Fruit fly (Drosophila melanogaster) whole organism, embryonic: ENCODE data around the gene fend.

Source experiments
- Blimp-1 ChIP-seq: fragments of 200-800 bp; sonication (Bioruptor generic); optimal IDR thresholded peaks from 3 replicates; lab custom pipeline; 2018; ENCODE audit warnings: missing biosample characterization, missing genetic modification characterization, mild to moderate bottlenecking, moderate library complexity, missing genetic modification reagents
- CG10274 ChIP-seq: fragments of 200-800 bp; sonication (Bioruptor generic); optimal IDR thresholded peaks from 3 replicates; lab custom pipeline; 2017; ENCODE audit warnings: missing biosample characterization, mild to moderate bottlenecking, missing genetic modification characterization
- CG10654 ChIP-seq: fragments of 200-800 bp; sonication (Bioruptor generic); optimal IDR thresholded peaks from 2 replicates; lab custom pipeline; 2016; ENCODE audit warnings: missing biosample characterization, missing genetic modification characterization
- CG12942 ChIP-seq: fragments of 200-800 bp; sonication (Bioruptor generic); optimal IDR thresholded peaks from 3 replicates; lab custom pipeline; 2016; ENCODE audit warnings: missing biosample characterization, missing genetic modification characterization
- CG14050 ChIP-seq: fragments of 200-800 bp; sonication (Bioruptor generic); IDR thresholded peaks from 3 replicates; pipeline ENCODE4 v1.3.6; 2022; ENCODE audit warnings: missing biosample characterization, missing genetic modification characterization
- CG15011 ChIP-seq: fragments of 200-800 bp; sonication (Bioruptor generic); optimal IDR thresholded peaks from 3 replicates; lab custom pipeline; 2018; ENCODE audit warnings: missing biosample characterization, mild to moderate bottlenecking, missing genetic modification characterization
- CG1602 ChIP-seq: fragments of 200-800 bp; sonication (Bioruptor generic); optimal IDR thresholded peaks from 3 replicates; lab custom pipeline; 2016; ENCODE audit warnings: missing biosample characterization, missing genetic modification characterization
- CG1603 ChIP-seq: fragments of 200-800 bp; sonication (Bioruptor generic); optimal IDR thresholded peaks from 2 replicates; lab custom pipeline; 2019; ENCODE audit warnings: missing biosample characterization, mild to moderate bottlenecking, missing genetic modification characterization, moderate library complexity
- CG1647 ChIP-seq: fragments of 200-800 bp; sonication (Bioruptor generic); optimal IDR thresholded peaks from 3 replicates; lab custom pipeline; 2016; ENCODE audit warnings: missing biosample characterization, missing genetic modification characterization
- CG17385 ChIP-seq: fragments of 200-800 bp; sonication (Bioruptor generic); optimal IDR thresholded peaks from 3 replicates; lab custom pipeline; 2018; ENCODE audit warnings: missing biosample characterization, mild to moderate bottlenecking, missing genetic modification characterization
- CG17829 ChIP-seq: fragments of 200-800 bp; optimal IDR thresholded peaks from 2 replicates; lab custom pipeline; 2019; ENCODE audit warnings: missing biosample characterization, mild to moderate bottlenecking, missing genetic modification characterization, moderate library complexity
- CG18619 ChIP-seq: fragments of 200-800 bp; sonication (Bioruptor generic); optimal IDR thresholded peaks from 3 replicates; lab custom pipeline; 2017; ENCODE audit warnings: missing biosample characterization, mild to moderate bottlenecking, missing genetic modification characterization
- CG2712 ChIP-seq: fragments of 200-800 bp; optimal IDR thresholded peaks from 3 replicates; lab custom pipeline; 2019; ENCODE audit warnings: missing biosample characterization, mild to moderate bottlenecking, missing genetic modification characterization, moderate library complexity
- CG30020 ChIP-seq: fragments of 200-800 bp; optimal IDR thresholded peaks from 2 replicates; lab custom pipeline; 2019; ENCODE audit warnings: missing biosample characterization, mild to moderate bottlenecking, missing genetic modification characterization, moderate library complexity
- CG3995 ChIP-seq: fragments of 200-800 bp; sonication (Bioruptor generic); optimal IDR thresholded peaks from 3 replicates; lab custom pipeline; 2016; ENCODE audit warnings: missing biosample characterization, missing genetic modification characterization
- CG4820 ChIP-seq: fragments of 200-800 bp; sonication (Bioruptor generic); optimal IDR thresholded peaks from 3 replicates; lab custom pipeline; 2016; ENCODE audit warnings: missing biosample characterization, missing genetic modification characterization
- CG7987 ChIP-seq: fragments of 200-800 bp; sonication (Bioruptor generic); optimal IDR thresholded peaks from 2 replicates; lab custom pipeline; 2018; ENCODE audit warnings: missing biosample characterization, mild to moderate bottlenecking, missing genetic modification characterization, moderate library complexity
- CG8478 ChIP-seq: fragments of >200 bp; optimal IDR thresholded peaks from 2 replicates; lab custom pipeline; 2018
- CHES-1-like ChIP-seq: fragments of 200-800 bp; sonication (Bioruptor generic); optimal IDR thresholded peaks from 2 replicates; lab custom pipeline; 2016; ENCODE audit warnings: missing biosample characterization, missing genetic modification characterization
- Dad ChIP-seq: fragments of 200-800 bp; sonication (Bioruptor generic); optimal IDR thresholded peaks from 3 replicates; lab custom pipeline; 2016; ENCODE audit warnings: missing biosample characterization, missing genetic modification characterization
- Dp ChIP-seq: fragments of 200-800 bp; sonication (Bioruptor generic); optimal IDR thresholded peaks from 2 replicates; lab custom pipeline; 2018; ENCODE audit warnings: missing biosample characterization, mild to moderate bottlenecking, missing genetic modification characterization, moderate library complexity
- Dref ChIP-seq: fragments of 200-800 bp; sonication (Bioruptor generic); IDR thresholded peaks from 2 replicates; pipeline ENCODE4 v1.3.6; 2022; ENCODE audit warnings: missing biosample characterization, missing genetic modification characterization
- Fer3 ChIP-seq: fragments of 200-800 bp; sonication (Bioruptor generic); optimal IDR thresholded peaks from 2 replicates; lab custom pipeline; 2018; ENCODE audit warnings: missing biosample characterization, mild to moderate bottlenecking, missing genetic modification characterization, moderate library complexity
- GATAe ChIP-seq: fragments of 200-800 bp; sonication (Bioruptor generic); conservative IDR thresholded peaks from 2 replicates; pipeline ENCODE4 v1.3.6; 2022; ENCODE audit warnings: missing biosample characterization, missing genetic modification characterization
- Hmx ChIP-seq: fragments of 200-800 bp; sonication (Bioruptor generic); optimal IDR thresholded peaks from 2 replicates; lab custom pipeline; 2016; ENCODE audit warnings: missing biosample characterization, missing genetic modification characterization
- Hr3 ChIP-seq: fragments of 200-800 bp; sonication (Bioruptor generic); optimal IDR thresholded peaks from 3 replicates; lab custom pipeline; 2016; ENCODE audit warnings: missing biosample characterization, missing genetic modification characterization
- Hr39 ChIP-seq: fragments of >200 bp; optimal IDR thresholded peaks from 2 replicates; lab custom pipeline; 2017
- Hsf ChIP-seq: fragments of 200-800 bp; sonication (Bioruptor generic); optimal IDR thresholded peaks from 3 replicates; lab custom pipeline; 2016; ENCODE audit warnings: missing biosample characterization, missing genetic modification characterization
- Lpt ChIP-seq: fragments of >200 bp; optimal IDR thresholded peaks from 2 replicates; lab custom pipeline; 2018; ENCODE audit warnings: missing biosample characterization, missing genetic modification characterization
- Mrtf ChIP-seq: fragments of 200-800 bp; sonication (Bioruptor generic); IDR thresholded peaks from 3 replicates; pipeline ENCODE4 v1.3.6; 2022; ENCODE audit warnings: missing biosample characterization, missing genetic modification characterization
- Nf-YC ChIP-seq: fragments of 200-800 bp; optimal IDR thresholded peaks from 3 replicates; lab custom pipeline; 2019; ENCODE audit warnings: missing biosample characterization, mild to moderate bottlenecking, missing genetic modification characterization, moderate library complexity
- Oli ChIP-seq: fragments of 200-800 bp; sonication (Bioruptor generic); optimal IDR thresholded peaks from 2 replicates; lab custom pipeline; 2018; ENCODE audit warnings: missing biosample characterization, mild to moderate bottlenecking, missing genetic modification characterization, moderate library complexity
- Optix ChIP-seq: fragments of 200-800 bp; sonication (Bioruptor generic); IDR thresholded peaks from 3 replicates; pipeline ENCODE4 v1.3.6; 2022; ENCODE audit warnings: missing biosample characterization, missing genetic modification characterization
- Pdp1 ChIP-seq, 2 experiments: fragments of 200-800 bp; sonication (Bioruptor generic); optimal IDR thresholded peaks; 3 replicates each; lab custom pipeline; 2016; ENCODE audit warnings: missing biosample characterization in 2 of 2, missing genetic modification characterization in 2 of 2, mild to moderate bottlenecking in 1 of 2, moderate library complexity in 1 of 2
- Ptx1 ChIP-seq: fragments of 200-800 bp; sonication (Bioruptor generic); IDR thresholded peaks from 2 replicates; pipeline ENCODE4 v1.3.6; 2022; ENCODE audit warnings: missing biosample characterization, missing genetic modification characterization
- Sin3A ChIP-seq: fragments of >200 bp; optimal IDR thresholded peaks from 2 replicates; lab custom pipeline; 2018
- Xrp1 ChIP-seq: fragments of 200-800 bp; sonication (Bioruptor generic); IDR thresholded peaks from 2 replicates; pipeline ENCODE4 v1.3.6; 2022; ENCODE audit warnings: missing biosample characterization, missing genetic modification characterization
- amos ChIP-seq: fragments of 200-800 bp; sonication (Bioruptor generic); IDR thresholded peaks from 2 replicates; pipeline ENCODE4 v1.3.6; 2022; ENCODE audit warnings: missing biosample characterization, missing genetic modification characterization; ENCODE audit not compliant: partially characterized antibody
- bab2 ChIP-seq: fragments of 200-800 bp; sonication (Bioruptor generic); optimal IDR thresholded peaks from 2 replicates; lab custom pipeline; 2016; ENCODE audit warnings: missing biosample characterization, missing genetic modification characterization
- en ChIP-seq: fragments of 200-800 bp; sonication (Bioruptor generic); optimal IDR thresholded peaks from 2 replicates; lab custom pipeline; 2016; ENCODE audit warnings: missing biosample characterization, missing genetic modification characterization
- h ChIP-seq: fragments of >200 bp; optimal IDR thresholded peaks from 2 replicates; lab custom pipeline; 2017
- insv ChIP-seq, 2 experiments: fragments of 200-800 bp; sonication (Bioruptor generic); optimal IDR thresholded peaks; 3 replicates each; lab custom pipeline; 2016 to 2018; ENCODE audit warnings: missing biosample characterization in 2 of 2, missing genetic modification characterization in 2 of 2
- jigr1 ChIP-seq: fragments of 200-800 bp; sonication (Bioruptor generic); IDR thresholded peaks from 3 replicates; pipeline ENCODE4 v1.3.6; 2022; ENCODE audit warnings: missing biosample characterization, missing genetic modification characterization
- lilli ChIP-seq: fragments of 200-800 bp; sonication (Bioruptor generic); optimal IDR thresholded peaks from 3 replicates; lab custom pipeline; 2016; ENCODE audit warnings: missing biosample characterization, missing genetic modification characterization
- mld ChIP-seq: fragments of 200-800 bp; sonication (Bioruptor generic); IDR thresholded peaks from 3 replicates; pipeline ENCODE4 v1.3.6; 2022; ENCODE audit warnings: missing biosample characterization, missing genetic modification characterization; ENCODE audit not compliant: partially characterized antibody
- oc ChIP-seq: fragments of 200-800 bp; sonication (Bioruptor generic); optimal IDR thresholded peaks from 2 replicates; lab custom pipeline; 2018; ENCODE audit warnings: missing biosample characterization, mild to moderate bottlenecking, missing genetic modification characterization, moderate library complexity
- pho ChIP-seq: fragments of 200-800 bp; sonication (Bioruptor generic); optimal IDR thresholded peaks from 2 replicates; lab custom pipeline; 2016; ENCODE audit warnings: missing biosample characterization, missing genetic modification characterization
- phol ChIP-seq: fragments of 200-800 bp; sonication (Bioruptor generic); optimal IDR thresholded peaks from 3 replicates; lab custom pipeline; 2018; ENCODE audit warnings: missing biosample characterization, mild to moderate bottlenecking, missing genetic modification characterization, moderate library complexity
- pzg ChIP-seq: fragments of 200-800 bp; sonication (Bioruptor generic); optimal IDR thresholded peaks from 3 replicates; lab custom pipeline; 2018; ENCODE audit warnings: missing biosample characterization, mild to moderate bottlenecking, missing genetic modification characterization, moderate library complexity
- sens ChIP-seq: fragments of 200-800 bp; sonication (Bioruptor generic); peaks from one replicate; lab custom pipeline; 2016; ENCODE audit warnings: missing biosample characterization, missing genetic modification characterization
- slbo ChIP-seq: fragments of 200-800 bp; sonication (Bioruptor generic); IDR thresholded peaks from 2 replicates; pipeline ENCODE4 v1.3.6; 2022; ENCODE audit warnings: missing biosample characterization, missing genetic modification characterization
- slou ChIP-seq: fragments of 200-800 bp; sonication (Bioruptor generic); optimal IDR thresholded peaks from 3 replicates; lab custom pipeline; 2016; ENCODE audit warnings: missing biosample characterization, missing genetic modification characterization
- tna ChIP-seq: fragments of 200-800 bp; sonication (Bioruptor generic); IDR thresholded peaks from 2 replicates; pipeline ENCODE4 v1.3.6; 2022; ENCODE audit warnings: missing biosample characterization, missing genetic modification characterization; ENCODE audit not compliant: partially characterized antibody

Gene fend

DNA sequence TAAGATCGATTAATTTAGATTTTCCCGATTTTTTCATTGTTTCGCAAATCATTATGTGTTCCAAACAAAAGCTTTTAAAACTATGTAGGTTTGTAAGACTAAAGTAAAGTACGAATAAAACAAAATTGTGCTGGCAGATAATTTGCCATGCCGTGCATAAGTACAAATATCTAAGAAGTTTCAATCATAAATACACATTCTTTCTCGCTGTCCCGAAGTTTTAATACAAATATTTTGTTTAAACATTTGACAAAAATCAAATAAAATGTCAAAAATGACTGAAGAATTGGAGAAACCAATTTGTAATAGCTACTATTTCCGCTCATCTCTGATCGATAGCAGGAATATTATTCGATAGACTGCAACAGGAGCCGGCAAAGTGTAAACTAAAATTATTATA is 52.3 kb downstream of the fend start, which contains the start of gene APC4 (continued):
- TF ChIP-seq Nf-YC (tag; lab: Kevin White, UChicago) (peak; percentile 42), pzg (GFP tag; lab: Kevin White, UChicago) (peak; percentile 12), mld (GFP tag; lab: Robert Waterston, UW) (no peak), CG7987 (GFP tag; lab: Kevin White, UChicago) (no peak), Hr3 (GFP tag; lab: Kevin White, UChicago) (no peak), CG1603 (tag; lab: Kevin White, UChicago) (no peak), CG18619 (GFP tag; lab: Kevin White, UChicago) (no peak), Hsf (GFP tag; lab: Kevin White, UChicago) (peak; percentile 37), CG3995 (GFP tag; lab: Kevin White, UChicago) (no peak), sens (GFP tag; lab: Kevin White, UChicago) (peak; percentile 89), Fer3 (peak; percentile 0), Blimp-1 (no peak), oc (tag; lab: Kevin White, UChicago) (no peak), Sin3A (lab: Kevin White, UChicago) (no peak), Mrtf (GFP tag; lab: Robert Waterston, UW) (no peak), CG10274 (GFP tag; lab: Kevin White, UChicago) (no peak), CG4820 (GFP tag; lab: Kevin White, UChicago) (peak; percentile 31), pho (GFP tag; lab: Kevin White, UChicago) (peak; percentile 24), CHES-1-like (GFP tag; lab: Kevin White, UChicago) (peak; percentile 38), CG1602 (GFP tag; lab: Kevin White, UChicago) (no peak), CG10654 (GFP tag; lab: Kevin White, UChicago) (no peak), Ptx1 (peak; percentile 18; the same call in 1 of the 2 replicates), lilli (GFP tag; lab: Kevin White, UChicago) (peak; percentile 39), Xrp1 (GFP tag; lab: Robert Waterston, UW) (0 out of 2 replicates have a peak, but pooled peaks have one; percentile 26), slbo (peak; percentile 16; the same call in 1 of the 2 replicates), CG14050 (GFP tag; lab: Robert Waterston, UW) (no peak), en (GFP tag; lab: Kevin White, UChicago) (no peak), CG8478 (lab: Kevin White, UChicago) (no peak), Hmx (GFP tag; lab: Kevin White, UChicago) (no peak), amos (GFP tag; lab: Robert Waterston, UW) (no peak), Pdp1 (GFP tag; optimal IDR thresholded peaks at IDR 0.05; lab: Kevin White, UChicago) (peak in 1 of 2 experiments; percentile 21), jigr1 (GFP tag; lab: Robert Waterston, UW) (no peak), CG2712 (tag; lab: Kevin White, UChicago) (peak; percentile 23), CG17385 (GFP tag; lab: Kevin White, UChicago) (peak; percentile 41), Optix (GFP tag; lab: Robert Waterston, UW) (no peak), bab2 (GFP tag; lab: Kevin White, UChicago) (peak; percentile 25), insv (GFP tag; optimal IDR thresholded peaks at IDR 0.05; lab: Kevin White, UChicago) (no peak), Lpt (GFP tag; lab: Kevin White, UChicago) (no peak), Dref (GFP tag; lab: Robert Waterston, UW) (peak; percentile 49), CG1647 (GFP tag; lab: Kevin White, UChicago) (no peak), tna (GFP tag; lab: Robert Waterston, UW) (no peak), GATAe (GFP tag; lab: Robert Waterston, UW) (no peak), phol (tag; lab: Kevin White, UChicago) (peak; percentile 60), CG12942 (GFP tag; lab: Kevin White, UChicago) (no peak), Hr39 (no peak), CG17829 (tag; lab: Kevin White, UChicago) (peak; percentile 14), Oli (tag; lab: Kevin White, UChicago) (peak; percentile 29), CG30020 (tag; lab: Kevin White, UChicago) (peak; percentile 28), slou (no peak), h (lab: Kevin White, UChicago) (no peak), Dp (GFP tag; lab: Kevin White, UChicago) (peak; percentile 1), CG15011 (GFP tag; lab: Kevin White, UChicago) (no peak), Dad (no peak)
